Fruit fly (Drosophila melanogaster) whole organism, embryonic: ENCODE measurements around the gene RhoBTB.

Source experiments
- CG16779 ChIP-seq: fragments of 200-800 bp; sonication (Bioruptor generic); IDR thresholded peaks from 2 replicates; pipeline ENCODE4 v1.3.6; 2022; ENCODE audit warnings: missing biosample characterization, missing genetic modification characterization
- CG7745 ChIP-seq: fragments of 200-800 bp; sonication (Bioruptor generic); optimal IDR thresholded peaks from 2 replicates; lab custom pipeline; 2018; ENCODE audit warnings: missing biosample characterization, mild to moderate bottlenecking, missing genetic modification characterization, moderate library complexity
- Sin3A ChIP-seq: fragments of >200 bp; optimal IDR thresholded peaks from 2 replicates; lab custom pipeline; 2018
- gfzf ChIP-seq: fragments of 200-800 bp; sonication (Bioruptor generic); optimal IDR thresholded peaks from 2 replicates; lab custom pipeline; 2016; ENCODE audit warnings: missing biosample characterization, mild to moderate bottlenecking, missing genetic modification characterization, moderate library complexity
- pho ChIP-seq: fragments of 200-800 bp; sonication (Bioruptor generic); optimal IDR thresholded peaks from 2 replicates; lab custom pipeline; 2016; ENCODE audit warnings: missing biosample characterization, missing genetic modification characterization
- yki ChIP-seq: fragments of >200 bp; optimal IDR thresholded peaks from 3 replicates; lab custom pipeline; 2018

DNA sequence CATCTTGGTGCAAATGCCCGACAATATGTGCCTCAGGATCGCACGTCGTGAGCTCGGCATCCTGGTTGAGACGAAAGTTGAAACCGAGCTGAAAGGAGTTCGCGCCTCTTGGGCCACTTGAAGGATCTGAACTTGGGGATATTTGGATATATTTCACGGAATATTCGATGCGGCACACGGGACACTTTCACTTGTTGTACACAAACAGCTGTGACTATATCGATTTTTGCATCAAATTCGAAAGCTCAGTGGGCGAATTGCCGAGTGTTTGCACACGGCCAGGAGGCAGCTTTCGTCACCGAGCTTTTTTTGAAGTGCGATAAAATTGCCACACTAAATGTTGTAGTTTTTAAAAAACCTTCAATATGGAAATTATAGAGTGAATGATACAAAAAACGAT, 34.3 kb downstream of the RhoBTB start, which contains the start of gene CG13248:
- TF ChIP-seq yki (no peak), pho (GFP tag; lab: Kevin White, UChicago) (no peak), Sin3A (lab: Kevin White, UChicago) (no peak), gfzf (GFP tag; lab: Kevin White, UChicago) (no peak), CG7745 (tag; lab: Kevin White, UChicago) (no peak), CG16779 (GFP tag; lab: Robert Waterston, UW) (no peak)
